Worm (Caenorhabditis elegans) whole organism, early embryonic: Measurements from ENCODE around the gene C26B2.8.

Experiments
- F13C5.2 ChIP-seq: sonication (generic microtip); optimal IDR thresholded peaks from 2 replicates; lab custom pipeline; 2017; ENCODE audit warnings: mild to moderate bottlenecking, missing genetic modification characterization, inconsistent platforms, missing compliant biosample characterization
- aly-1 ChIP-seq: sonication (generic microtip); optimal IDR thresholded peaks from 2 replicates; lab custom pipeline; 2016; ENCODE audit warnings: missing genetic modification characterization, missing compliant biosample characterization
- ama-1 ChIP-seq: fragments of 150-350 bp; optimal IDR thresholded peaks from 2 replicates; lab custom pipeline; 2014
- ceh-13 ChIP-seq: fragments of 200-800 bp; sonication (Bioruptor generic); optimal IDR thresholded peaks from 2 replicates; lab custom pipeline; 2018; ENCODE audit warnings: mild to moderate bottlenecking, missing genetic modification characterization, missing compliant biosample characterization
- ceh-36 ChIP-seq: sonication (generic microtip); optimal IDR thresholded peaks from 2 replicates; lab custom pipeline; 2016; ENCODE audit warnings: missing genetic modification characterization, inconsistent platforms, missing compliant biosample characterization
- ets-7 ChIP-seq: sonication (generic microtip); optimal IDR thresholded peaks from 2 replicates; lab custom pipeline; 2016; ENCODE audit warnings: missing genotype, missing genetic modification characterization, missing compliant biosample characterization
- hmbx-1 ChIP-seq: sonication (generic microtip); optimal IDR thresholded peaks from 2 replicates; lab custom pipeline; 2016; ENCODE audit warnings: mild to moderate bottlenecking, missing genetic modification characterization, missing compliant biosample characterization
- hmg-4 ChIP-seq: fragments of 200-800 bp; sonication (Bioruptor generic); optimal IDR thresholded peaks from 2 replicates; lab custom pipeline; 2018; ENCODE audit warnings: mild to moderate bottlenecking, missing genetic modification characterization, missing compliant biosample characterization
- hnd-1 ChIP-seq: sonication (generic microtip); optimal IDR thresholded peaks from 2 replicates; lab custom pipeline; 2016; ENCODE audit warnings: missing genetic modification characterization, missing compliant biosample characterization
- pes-1 ChIP-seq: fragments of 200-800 bp; sonication (Bioruptor generic); IDR thresholded peaks from 2 replicates; pipeline ENCODE4 v1.3.6; 2022; ENCODE audit warnings: missing genetic modification reagents, missing genetic modification characterization, missing compliant biosample characterization
- scrt-1 ChIP-seq: fragments of 200-800 bp; sonication (Bioruptor generic); IDR thresholded peaks from 2 replicates; pipeline ENCODE4 v1.3.6; 2022; ENCODE audit warnings: missing genetic modification characterization, missing compliant biosample characterization
- sea-1 ChIP-seq: fragments of 200-800 bp; sonication (Bioruptor generic); conservative IDR thresholded peaks from 2 replicates; pipeline ENCODE4 v1.3.6; 2022; ENCODE audit warnings: missing genetic modification characterization, missing compliant biosample characterization
- tbx-11 ChIP-seq: fragments of 200-800 bp; sonication (Bioruptor generic); IDR thresholded peaks from 2 replicates; pipeline ENCODE4 v1.3.6; 2022; ENCODE audit warnings: missing genetic modification characterization, missing compliant biosample characterization
- tbx-37 ChIP-seq: fragments of 200-800 bp; sonication (Bioruptor generic); conservative IDR thresholded peaks from 2 replicates; pipeline ENCODE4 v1.3.6; 2022; ENCODE audit warnings: missing genetic modification reagents, missing genetic modification characterization, missing compliant biosample characterization
- tra-4 ChIP-seq: sonication (generic microtip); optimal IDR thresholded peaks from 2 replicates; lab custom pipeline; 2017; ENCODE audit warnings: missing genetic modification characterization, missing compliant biosample characterization

Gene C26B2.8

ce11 chrIV:8006161-8006560 lies 7.8 kb upstream of the C26B2.8 start:
- TF ChIP-seq ama-1 = no peak
- TF ChIP-seq scrt-1 (GFP tag; lab: Robert Waterston, UW) = no peak
- no peak for TF ChIP-seq tbx-11 (GFP tag; lab: Robert Waterston, UW)
- TF ChIP-seq hnd-1 (tag; lab: Kevin White, UChicago) = no peak
- no peak for TF ChIP-seq sea-1
- no peak for TF ChIP-seq tra-4 (tag; lab: Kevin White, UChicago)

- no peak for TF ChIP-seq F13C5.2 (tag; lab: Kevin White, UChicago)
- TF ChIP-seq ets-7 (tag; lab: Kevin White, UChicago) = no peak
- no peak for TF ChIP-seq ceh-13 (GFP tag; lab: Kevin White, UChicago)
- TF ChIP-seq scrt-1 (GFP tag; lab: Robert Waterston, UW) = no peak
- no peak for TF ChIP-seq tbx-11 (GFP tag; lab: Robert Waterston, UW)
- no peak for TF ChIP-seq ceh-36
- no peak for TF ChIP-seq sea-1
- no peak for TF ChIP-seq tbx-37 (GFP tag; lab: Robert Waterston, UW)
- TF ChIP-seq ama-1 = no peak
- TF ChIP-seq hnd-1 (tag; lab: Kevin White, UChicago) = no peak
Observed at ce11 chrIV:8007549-8007948, 6.4 kb upstream of the C26B2.8 start.

ce11 chrIV:8008137-8008536 lies 5.8 kb upstream of the C26B2.8 start:
- TF ChIP-seq aly-1 = no peak
- TF ChIP-seq ets-7 (tag; lab: Kevin White, UChicago) = no peak
- no peak for TF ChIP-seq tbx-37 (GFP tag; lab: Robert Waterston, UW)
- TF ChIP-seq hmg-4 = peak; percentile 73
- TF ChIP-seq pes-1 (GFP tag; lab: Robert Waterston, UW) = no peak
- TF ChIP-seq ceh-36 = no peak
- TF ChIP-seq F13C5.2 (tag; lab: Kevin White, UChicago) = peak; percentile 2
- 0 out of 2 replicates have a peak, but pooled peaks have one; percentile 6 for TF ChIP-seq scrt-1 (GFP tag; lab: Robert Waterston, UW)
- TF ChIP-seq tra-4 (tag; lab: Kevin White, UChicago) = no peak
- 0 out of 2 replicates have a peak, but pooled peaks have one; percentile 6 for TF ChIP-seq tbx-11 (GFP tag; lab: Robert Waterston, UW)
- TF ChIP-seq sea-1 = no peak
- TF ChIP-seq hnd-1 (tag; lab: Kevin White, UChicago) = no peak

- TF ChIP-seq F13C5.2 (tag; lab: Kevin White, UChicago) = no peak
- TF ChIP-seq hmg-4 = peak; percentile 45
- no peak for TF ChIP-seq tra-4 (tag; lab: Kevin White, UChicago)
Observed at ce11 chrIV:8009374-8009773, 4.6 kb upstream of the C26B2.8 start.

- TF ChIP-seq tbx-11 (GFP tag; lab: Robert Waterston, UW) (no peak), F13C5.2 (tag; lab: Kevin White, UChicago) (no peak), hnd-1 (tag; lab: Kevin White, UChicago) (no peak)
Observed at ce11 chrIV:8010521-8010920, 3.4 kb upstream of the C26B2.8 start.

ce11 chrIV:8012330-8012729 lies 1.6 kb upstream of the C26B2.8 start, which contains the start of gene Y42H9B.3:
Y42H9B.3 (minus strand) TSS chrIV:8012430.
- no peak for TF ChIP-seq tbx-11 (GFP tag; lab: Robert Waterston, UW)
- no peak for TF ChIP-seq ceh-36

ce11 chrIV:8015726-8016312 lies 1.9 kb downstream of the C26B2.8 start, which contains the start of gene C26B2.7:
C26B2.7 (plus strand) TSS chrIV:8016274.
- TF ChIP-seq tbx-37 (GFP tag; lab: Robert Waterston, UW) (peak; percentile 43; the same call in 1 of the 2 replicates), scrt-1 (GFP tag; lab: Robert Waterston, UW) (peak; percentile 54; the same call in 1 of the 2 replicates), sea-1 (0 out of 2 replicates have a peak, but pooled peaks have one; percentile 22), pes-1 (GFP tag; lab: Robert Waterston, UW) (peak; percentile 80), ets-7 (tag; lab: Kevin White, UChicago) (peak; percentile 66)

- TF ChIP-seq F13C5.2 (tag; lab: Kevin White, UChicago) = no peak
- TF ChIP-seq aly-1 = no peak
Observed at ce11 chrIV:8016694-8017093, 2.7 kb downstream of the C26B2.8 start, which contains the start of gene elpc-4. elpc-4 (plus strand) TSS chrIV:8016994.

- TF ChIP-seq F13C5.2 (tag; lab: Kevin White, UChicago) (peak; percentile 22), ceh-13 (GFP tag; lab: Kevin White, UChicago) (no peak), hmbx-1 (no peak), tbx-37 (GFP tag; lab: Robert Waterston, UW) (peak; percentile 40; the same call in 1 of the 2 replicates), tbx-11 (GFP tag; lab: Robert Waterston, UW) (no peak)
Observed at ce11 chrIV:8019772-8020496, 6.0 kb downstream of the C26B2.8 start, which contains the start of gene dnc-4. dnc-4 (minus strand) TSS chrIV:8019808.
